Fruit fly (Drosophila melanogaster): Measurements from ENCODE around the gene Reph.

The Reph gene

dm6 chr2L:3804641-3805273, 1.4 kb downstream of the Reph start (continued):
- TF ChIP-seq CG14860 (GFP tag; IDR thresholded peaks at IDR 0.05; ENCODE audit: partially characterized antibody) (no peak), dimm (GFP tag; IDR thresholded peaks at IDR 0.05) (peak; percentile 94), Ada2b (GFP tag; IDR thresholded peaks at IDR 0.05) (peak; percentile 98), chm (GFP tag; IDR thresholded peaks at IDR 0.05) (peak; percentile 98), HmgZ (tag; optimal IDR thresholded peaks at IDR 0.05) (peak; percentile 99), CG12942 (GFP tag; optimal IDR thresholded peaks at IDR 0.05) (peak; percentile 95), CG7745 (tag; optimal IDR thresholded peaks at IDR 0.05) (peak; percentile 84), nom (GFP tag; optimal IDR thresholded peaks at IDR 0.05) (peak; percentile 98), CG12299 (tag; optimal IDR thresholded peaks at IDR 0.05) (peak; percentile 98), CG4854 (GFP tag; optimal IDR thresholded peaks at IDR 0.05) (peak; percentile 96), corto (GFP tag; optimal IDR thresholded peaks at IDR 0.05) (peak; percentile 20), Hmx (GFP tag; optimal IDR thresholded peaks at IDR 0.05) (peak; percentile 84), bbx (GFP tag; IDR thresholded peaks at IDR 0.05; ENCODE audit: partially characterized antibody) (0 out of 2 replicates have a peak, but pooled peaks have one; percentile 10), phol (tag; optimal IDR thresholded peaks at IDR 0.05) (peak; percentile 98), Vsx1 (GFP tag; optimal IDR thresholded peaks at IDR 0.05) (peak; percentile 94), cato (GFP tag; optimal IDR thresholded peaks at IDR 0.05; ENCODE audit: borderline replicate concordance) (peak; percentile 95), pnt (GFP tag; optimal IDR thresholded peaks at IDR 0.05) (peak; percentile 98), gro (GFP tag; optimal IDR thresholded peaks at IDR 0.05) (peak; percentile 97), twi (tag; optimal IDR thresholded peaks at IDR 0.05) (peak; percentile 95), dysf (GFP tag; IDR thresholded peaks at IDR 0.05) (peak; percentile 98), CG11504 (tag; optimal IDR thresholded peaks at IDR 0.05) (peak; percentile 98), Adf1 (GFP tag; IDR thresholded peaks at IDR 0.05) (peak; percentile 81), pfk (GFP tag; optimal IDR thresholded peaks at IDR 0.05) (peak; percentile 59), da (GFP tag; optimal IDR thresholded peaks at IDR 0.05) (peak; percentile 94), stc (GFP tag; IDR thresholded peaks at IDR 0.05) (peak; percentile 98), CG8924 (tag; optimal IDR thresholded peaks at IDR 0.05) (peak; percentile 97), ken (GFP tag; IDR thresholded peaks at IDR 0.05) (peak; percentile 98), Doc3 (GFP tag; IDR thresholded peaks at IDR 0.05; ENCODE audit: partially characterized antibody) (no peak), CG9932 (GFP tag; IDR thresholded peaks at IDR 0.05) (peak; percentile 90), CG6683 (GFP tag; optimal IDR thresholded peaks at IDR 0.05) (peak; percentile 96), CG17186 (GFP tag; optimal IDR thresholded peaks at IDR 0.05) (peak; percentile 97), CG8388 (GFP tag; optimal IDR thresholded peaks at IDR 0.05) (peak; percentile 99), CG8765 (GFP tag; IDR thresholded peaks at IDR 0.05) (peak; percentile 88), CG2202 (tag; optimal IDR thresholded peaks at IDR 0.05) (peak; percentile 95), CG4424 (GFP tag; optimal IDR thresholded peaks at IDR 0.05) (peak; percentile 97), ato (GFP tag; IDR thresholded peaks at IDR 0.05; ENCODE audit: partially characterized antibody) (0 out of 2 replicates have a peak, but pooled peaks have one; percentile 31), bigmax (GFP tag; optimal IDR thresholded peaks at IDR 0.05) (peak; percentile 78), Scr (GFP tag; IDR thresholded peaks at IDR 0.05; ENCODE audit: partially characterized antibody) (0 out of 2 replicates have a peak, but pooled peaks have one; percentile 25), CG16779 (GFP tag; IDR thresholded peaks at IDR 0.05) (peak; percentile 91), CG4404 (GFP tag; IDR thresholded peaks at IDR 0.05) (peak; percentile 89), CG17612 (GFP tag; IDR thresholded peaks at IDR 0.05) (peak; percentile 94), Dll (GFP tag; IDR thresholded peaks at IDR 0.05; ENCODE audit: partially characterized antibody) (peak; percentile 38; the same call in 1 of the 4 replicates), sisA (GFP tag; IDR thresholded peaks at IDR 0.05) (peak; percentile 98), sc (optimal IDR thresholded peaks at IDR 0.05) (no peak), sc (GFP tag; optimal IDR thresholded peaks at IDR 0.05) (peak; percentile 97), so (GFP tag; IDR thresholded peaks at IDR 0.05) (peak; percentile 98), NfI (GFP tag; optimal IDR thresholded peaks at IDR 0.05) (peak; percentile 99), lbe (GFP tag; optimal IDR thresholded peaks at IDR 0.05) (peak; percentile 44), CG18619 (GFP tag; optimal IDR thresholded peaks at IDR 0.05) (peak; percentile 96)
